Worm (Caenorhabditis elegans) whole organism, L3 larva: ENCODE results near the gene C18E9.9.

Experiments used
- R02D3.7 ChIP-seq: fragments of 150-350 bp; optimal IDR thresholded peaks from 2 replicates; lab custom pipeline; 2014; ENCODE audit warnings: missing biosample characterization, missing genetic modification characterization
- ZK546.5 ChIP-seq: sonication (generic microtip); optimal IDR thresholded peaks from 2 replicates; lab custom pipeline; 2017; ENCODE audit warnings: missing biosample characterization, missing genetic modification characterization
- ama-1 ChIP-seq: fragments of 150-350 bp; optimal IDR thresholded peaks from 2 replicates; lab custom pipeline; 2018
- ceh-16 ChIP-seq: sonication (generic microtip); optimal IDR thresholded peaks from 2 replicates; lab custom pipeline; 2017; ENCODE audit warnings: missing biosample characterization, missing genetic modification characterization
- ceh-28 ChIP-seq: fragments of 150-350 bp; optimal IDR thresholded peaks from 2 replicates; lab custom pipeline; 2014; ENCODE audit warnings: missing biosample characterization, missing genetic modification reagents, missing genetic modification characterization
- ceh-82 ChIP-seq: fragments of 150-350 bp; optimal IDR thresholded peaks from 2 replicates; lab custom pipeline; 2014; ENCODE audit warnings: missing biosample characterization, missing genetic modification characterization
- ceh-9 ChIP-seq: sonication (generic microtip); optimal IDR thresholded peaks from 2 replicates; lab custom pipeline; 2018; ENCODE audit warnings: missing biosample characterization, missing genetic modification characterization
- daf-12 ChIP-seq: fragments of 150-350 bp; optimal IDR thresholded peaks from 2 replicates; lab custom pipeline; 2014; ENCODE audit warnings: missing biosample characterization, missing genetic modification reagents, missing genetic modification characterization
- egl-27 ChIP-seq: sonication (generic microtip); optimal IDR thresholded peaks from 4 replicates; lab custom pipeline; 2017; ENCODE audit warnings: missing biosample characterization, missing genetic modification reagents, missing genetic modification characterization
- egl-5 ChIP-seq: fragments of 150-350 bp; optimal IDR thresholded peaks from 2 replicates; lab custom pipeline; 2017; ENCODE audit warnings: missing biosample characterization, missing genetic modification reagents, missing genetic modification characterization, inconsistent platforms
- elt-1 ChIP-seq: fragments of 150-350 bp; optimal IDR thresholded peaks from 2 replicates; lab custom pipeline; 2014; ENCODE audit warnings: missing biosample characterization, missing genetic modification characterization
- elt-2 ChIP-seq: sonication (generic microtip); optimal IDR thresholded peaks from 2 replicates; lab custom pipeline; 2016; ENCODE audit warnings: missing genetic modification reagents, mild to moderate bottlenecking, missing genetic modification characterization, missing compliant biosample characterization
- elt-3 ChIP-seq, 3 experiments: fragments of 150-350 bp in 1 of 3; sonication (generic microtip) in 2 of 3; optimal IDR thresholded peaks; 2 replicates in 2 of 3; 4 replicates in 1 of 3; lab custom pipeline; 2014 to 2017; ENCODE audit warnings: missing biosample characterization in 3 of 3, missing genetic modification characterization in 3 of 3
- eor-1 ChIP-seq, 2 experiments: fragments of 150-350 bp; optimal IDR thresholded peaks; 2 replicates each; lab custom pipeline; 2014 to 2018; ENCODE audit warnings: missing biosample characterization in 2 of 2, missing genetic modification characterization in 2 of 2
- fkh-10 ChIP-seq: sonication (generic microtip); optimal IDR thresholded peaks from 2 replicates; lab custom pipeline; 2017; ENCODE audit warnings: missing biosample characterization, missing genetic modification reagents, missing genetic modification characterization
- fos-1 ChIP-seq: fragments of 150-350 bp; optimal IDR thresholded peaks from 2 replicates; lab custom pipeline; 2014; ENCODE audit warnings: missing biosample characterization, missing genetic modification characterization
- hmg-11 ChIP-seq: sonication (generic microtip); optimal IDR thresholded peaks from 2 replicates; lab custom pipeline; 2016; ENCODE audit warnings: missing genetic modification characterization, missing compliant biosample characterization
- lin-15B ChIP-seq: fragments of 150-350 bp; optimal IDR thresholded peaks from 2 replicates; lab custom pipeline; 2014; ENCODE audit warnings: missing biosample characterization, missing genetic modification characterization
- lsy-12 ChIP-seq: sonication (generic microtip); optimal IDR thresholded peaks from 2 replicates; lab custom pipeline; 2016; ENCODE audit warnings: mild to moderate bottlenecking, missing genetic modification characterization, missing compliant biosample characterization
- mdl-1 ChIP-seq: fragments of 150-350 bp; optimal IDR thresholded peaks from 2 replicates; lab custom pipeline; 2014; ENCODE audit warnings: missing biosample characterization, missing genetic modification characterization
- mml-1 ChIP-seq: fragments of 150-350 bp; sonication (generic microtip); optimal IDR thresholded peaks from 3 replicates; lab custom pipeline; 2014; ENCODE audit warnings: missing biosample characterization, missing genetic modification characterization
- nfya-1 ChIP-seq: sonication (generic microtip); optimal IDR thresholded peaks from 2 replicates; lab custom pipeline; 2017; ENCODE audit warnings: missing genetic modification characterization, mild to moderate bottlenecking, missing compliant biosample characterization, antibody characterized with exemption, moderate library complexity; ENCODE audit not compliant: insufficient read depth
- nhr-237 ChIP-seq: fragments of 150-350 bp; optimal IDR thresholded peaks from 2 replicates; lab custom pipeline; 2014; ENCODE audit warnings: missing biosample characterization, missing genetic modification characterization
- nhr-25 ChIP-seq: sonication (generic microtip); optimal IDR thresholded peaks from 2 replicates; lab custom pipeline; 2017; ENCODE audit warnings: missing biosample characterization, missing genetic modification characterization
- nhr-43 ChIP-seq: sonication (generic microtip); optimal IDR thresholded peaks from 2 replicates; lab custom pipeline; 2016; ENCODE audit warnings: mild to moderate bottlenecking, missing genetic modification characterization, missing compliant biosample characterization; ENCODE audit not compliant: poor library complexity, severe bottlenecking
- nhr-67 ChIP-seq: fragments of 150-350 bp; optimal IDR thresholded peaks from 2 replicates; lab custom pipeline; 2014; ENCODE audit warnings: missing biosample characterization, missing genetic modification characterization
- nhr-76 ChIP-seq: fragments of 150-350 bp; sonication (generic microtip); optimal IDR thresholded peaks from 5 replicates; lab custom pipeline; 2014; ENCODE audit warnings: missing biosample characterization, missing genetic modification characterization
- pha-4 ChIP-seq: fragments of 150-350 bp; optimal IDR thresholded peaks from 2 replicates; lab custom pipeline; 2014; ENCODE audit warnings: missing biosample characterization, missing genetic modification reagents, missing genetic modification characterization
- pqm-1 ChIP-seq: fragments of 150-350 bp; optimal IDR thresholded peaks from 2 replicates; lab custom pipeline; 2017; ENCODE audit warnings: missing biosample characterization, missing genetic modification characterization, inconsistent platforms
- sea-2 ChIP-seq: fragments of 150-350 bp; sonication (generic microtip); optimal IDR thresholded peaks from 4 replicates; lab custom pipeline; 2014; ENCODE audit warnings: missing biosample characterization, missing genetic modification reagents, missing genetic modification characterization
- skn-1 ChIP-seq: fragments of 150-350 bp; optimal IDR thresholded peaks from 2 replicates; lab custom pipeline; 2014; ENCODE audit warnings: missing biosample characterization, missing genetic modification characterization
- snpc-4 ChIP-seq: fragments of 150-350 bp; optimal IDR thresholded peaks from 2 replicates; lab custom pipeline; 2014; ENCODE audit warnings: missing biosample characterization, missing genetic modification characterization
- tbx-2 ChIP-seq: sonication (generic microtip); optimal IDR thresholded peaks from 2 replicates; lab custom pipeline; 2016; ENCODE audit warnings: mild to moderate bottlenecking, missing genetic modification characterization, missing compliant biosample characterization
- unc-39 ChIP-seq: sonication (generic microtip); optimal IDR thresholded peaks from 4 replicates; lab custom pipeline; 2017; ENCODE audit warnings: missing biosample characterization, missing genetic modification characterization
- zag-1 ChIP-seq: fragments of 150-350 bp; optimal IDR thresholded peaks from 2 replicates; lab custom pipeline; 2014; ENCODE audit warnings: missing biosample characterization, missing genetic modification characterization
- ztf-11 ChIP-seq: fragments of 150-350 bp; optimal IDR thresholded peaks from 2 replicates; lab custom pipeline; 2014; ENCODE audit warnings: missing biosample characterization, missing genetic modification characterization

The C18E9.9 gene

ce11 chrII:9013341-9013740 is 24.0 kb upstream of the C18E9.9 start:
- TF ChIP-seq pha-4 (tag; lab: Kevin White, UChicago) = peak; percentile 73
- TF ChIP-seq mml-1 (tag; lab: Kevin White, UChicago) = no peak
- no peak for TF ChIP-seq ceh-9 (tag; lab: Kevin White, UChicago)
- TF ChIP-seq snpc-4 = no peak
- TF ChIP-seq fos-1 = no peak
- peak; percentile 52 for TF ChIP-seq nfya-1
- TF ChIP-seq egl-5 (tag; lab: Kevin White, UChicago) = no peak
- TF ChIP-seq nhr-237 = no peak
- no peak for TF ChIP-seq unc-39 (tag; lab: Kevin White, UChicago)
- TF ChIP-seq R02D3.7 (tag; lab: Kevin White, UChicago) = no peak
- no peak for TF ChIP-seq nhr-43 (tag; lab: Kevin White, UChicago)

ce11 chrII:9010708-9011107 is 21.4 kb upstream of the C18E9.9 start:
- TF ChIP-seq nfya-1 (peak; percentile 5), ceh-28 (no peak), fkh-10 (GFP tag; lab: Kevin White, UChicago) (peak; percentile 41)

- TF ChIP-seq elt-3 (tag; optimal IDR thresholded peaks at IDR 0.05; lab: Kevin White, UChicago) (no peak), elt-2 (tag; lab: Kevin White, UChicago) (peak; percentile 36)
Measured at ce11 chrII:9009976-9010702, 20.8 kb upstream of the C18E9.9 start.

DNA sequence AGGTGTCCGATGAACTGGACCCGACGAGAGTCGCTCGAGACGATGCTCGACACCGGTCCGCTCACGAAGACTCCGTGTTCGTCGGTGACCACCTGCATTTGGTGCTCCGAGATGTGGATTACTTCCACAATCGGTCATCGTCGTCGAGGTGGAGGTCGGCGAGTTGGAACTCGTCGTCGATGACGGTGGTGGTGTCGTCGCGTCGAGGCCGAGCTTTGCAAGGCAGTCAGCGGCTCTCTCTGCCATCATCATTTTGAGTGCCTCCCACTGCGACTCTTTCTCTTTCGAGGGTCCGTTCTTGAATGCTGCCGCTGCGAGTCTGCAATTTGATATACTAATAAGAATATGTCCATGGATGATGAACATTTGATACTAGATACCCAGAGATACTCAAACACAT is 18.4 kb upstream of the C18E9.9 start:
- TF ChIP-seq lin-15B (no peak), fos-1 (no peak), elt-2 (tag; lab: Kevin White, UChicago) (no peak), nhr-25 (tag; lab: Kevin White, UChicago) (no peak), ztf-11 (tag; lab: Kevin White, UChicago) (no peak), mdl-1 (tag; lab: Kevin White, UChicago) (no peak), nfya-1 (no peak), eor-1 (tag; optimal IDR thresholded peaks at IDR 0.05; lab: Kevin White, UChicago) (no peak), elt-3 (tag; optimal IDR thresholded peaks at IDR 0.05; lab: Kevin White, UChicago) (no peak)

ce11 chrII:9005067-9005466 is 15.7 kb upstream of the C18E9.9 start, which contains the start of gene F44G4.7:
Gene F44G4.7, minus strand, starts transcription at chrII:9005167.
- TF ChIP-seq eor-1 (tag; optimal IDR thresholded peaks at IDR 0.05; lab: Kevin White, UChicago) (no peak), tbx-2 (tag; lab: Kevin White, UChicago) (no peak), nhr-67 (no peak), ZK546.5 (tag; lab: Kevin White, UChicago) (no peak), egl-27 (tag; lab: Kevin White, UChicago) (no peak), egl-5 (tag; lab: Kevin White, UChicago) (no peak), ceh-28 (no peak), daf-12 (no peak), nhr-76 (no peak), ceh-16 (tag; lab: Kevin White, UChicago) (no peak), snpc-4 (no peak), ceh-9 (tag; lab: Kevin White, UChicago) (no peak), fos-1 (no peak), lsy-12 (tag; lab: Kevin White, UChicago) (no peak)

DNA sequence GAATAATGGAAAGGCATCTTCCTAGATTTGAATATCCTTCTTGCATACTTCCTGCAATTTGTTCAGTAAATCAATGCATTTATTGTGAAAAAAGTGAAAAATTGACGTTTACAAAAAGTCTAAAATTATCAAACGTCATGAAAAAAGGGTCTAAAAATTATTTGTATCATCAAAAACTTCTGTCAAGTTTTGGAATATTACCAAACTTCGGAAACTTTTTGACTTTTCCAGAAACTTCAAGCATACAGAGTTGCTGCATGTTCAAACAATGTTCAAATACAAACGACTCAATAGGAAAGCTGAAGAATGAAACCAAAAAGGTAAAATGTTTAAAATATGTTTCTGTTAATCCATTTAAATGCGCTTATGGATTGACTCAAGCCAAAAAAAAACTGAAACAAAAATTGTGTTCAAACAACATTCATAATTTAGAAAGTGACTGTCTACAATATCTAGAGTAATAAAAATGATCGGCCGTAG is 12.4 kb upstream of the C18E9.9 start, which contains the start of gene F44G4.6:
Gene F44G4.6 (minus strand): TSS at position 51 of the 480 bp plus-strand sequence.
- no peak for TF ChIP-seq snpc-4
- TF ChIP-seq ama-1 = no peak
- TF ChIP-seq ceh-82 (tag; lab: Kevin White, UChicago) = no peak
- no peak for TF ChIP-seq sea-2
- TF ChIP-seq elt-1 (tag; lab: Kevin White, UChicago) = no peak
- no peak for TF ChIP-seq mml-1 (tag; lab: Kevin White, UChicago)
- TF ChIP-seq R02D3.7 (tag; lab: Kevin White, UChicago) = no peak
- TF ChIP-seq ztf-11 (tag; lab: Kevin White, UChicago) = no peak
- no peak for TF ChIP-seq eor-1 (tag; optimal IDR thresholded peaks at IDR 0.05; lab: Kevin White, UChicago)
- TF ChIP-seq elt-2 (tag; lab: Kevin White, UChicago) = no peak
- no peak for TF ChIP-seq nhr-237
- no peak for TF ChIP-seq pqm-1
- TF ChIP-seq fos-1 = no peak
- TF ChIP-seq skn-1 (tag; lab: Kevin White, UChicago) = no peak
- TF ChIP-seq zag-1 (tag; lab: Kevin White, UChicago) = no peak
- no peak for TF ChIP-seq hmg-11
- no peak for TF ChIP-seq nhr-67
